Fruit fly (Drosophila melanogaster) Kc167 (cell line): ENCODE results near the gene CG11241.

Experiments used
- h ChIP-seq: fragments of >200 bp; optimal IDR thresholded peaks from 3 replicates; lab custom pipeline; 2018; ENCODE audit warnings: missing external identifiers
- insv ChIP-seq: fragments of >200 bp; optimal IDR thresholded peaks from 3 replicates; lab custom pipeline; 2018; ENCODE audit warnings: missing external identifiers
- psq ChIP-seq: fragments of >200 bp; optimal IDR thresholded peaks from 2 replicates; lab custom pipeline; 2017; ENCODE audit warnings: missing external identifiers
- ttk ChIP-seq: sonication (Bioruptor generic); optimal IDR thresholded peaks from 2 replicates; lab custom pipeline; 2017; ENCODE audit warnings: missing external identifiers

dm6 chr3L:22699133-22699532 lies 39.1 kb downstream of the CG11241 start, which contains the start of gene CG45116:
- TF ChIP-seq insv: no peak
- no peak for TF ChIP-seq psq
- TF ChIP-seq ttk: no peak
- TF ChIP-seq h (lab: Kevin White, UChicago): no peak
